Fruit fly (Drosophila melanogaster): ENCODE measurements around the gene Fancd2.

dm6 chr3R:20774125-20774524 lies 41.9 kb downstream of the Fancd2 start:
- no peak for TF ChIP-seq Myc (optimal IDR thresholded peaks at IDR 0.05)
- TF ChIP-seq OdsH (GFP tag; optimal IDR thresholded peaks at IDR 0.05): no peak
- TF ChIP-seq Hr78 (GFP tag; optimal IDR thresholded peaks at IDR 0.05): no peak
- no peak for TF ChIP-seq Rel (GFP tag; optimal IDR thresholded peaks at IDR 0.05)
- TF ChIP-seq Rel (tag; optimal IDR thresholded peaks at IDR 0.05): no peak
- TF ChIP-seq brk (GFP tag; optimal IDR thresholded peaks at IDR 0.05): no peak
- no peak for TF ChIP-seq Abd-B (GFP tag; optimal IDR thresholded peaks at IDR 0.05)

All from whole organism, wandering third instar larva.